Fruit fly (Drosophila melanogaster): Measurements from ENCODE around the gene meigo.
A peak's percentile ranks its signal among the peaks of the same experiment; 100 is the strongest.

The meigo gene

dm6 chr3R:21111964-21112740, 25.9 kb upstream of the meigo start (continued):
- TF ChIP-seq Eip75B (GFP tag; optimal IDR thresholded peaks at IDR 0.05) (peak; percentile 49), CG8319 (GFP tag; optimal IDR thresholded peaks at IDR 0.05) (no peak), topi (GFP tag; optimal IDR thresholded peaks at IDR 0.05) (peak; percentile 52), Ets21C (GFP tag; optimal IDR thresholded peaks at IDR 0.05) (no peak), vri (GFP tag; optimal IDR thresholded peaks at IDR 0.05) (no peak), fd85E (GFP tag; optimal IDR thresholded peaks at IDR 0.05) (no peak), OdsH (GFP tag; optimal IDR thresholded peaks at IDR 0.05) (peak; percentile 47), CG6163 (GFP tag; IDR thresholded peaks at IDR 0.05) (0 out of 3 replicates have a peak, but pooled peaks have one; percentile 25), achi (GFP tag; optimal IDR thresholded peaks at IDR 0.05) (peak; percentile 39), CG6854 (GFP tag; optimal IDR thresholded peaks at IDR 0.05) (no peak), CG34406 (GFP tag; optimal IDR thresholded peaks at IDR 0.05) (peak; percentile 47), CG31627 (GFP tag; optimal IDR thresholded peaks at IDR 0.05) (peak; percentile 67), CG11294 (GFP tag; IDR thresholded peaks at IDR 0.05) (no peak), cyc (GFP tag; optimal IDR thresholded peaks at IDR 0.05) (peak; percentile 31)

DNA sequence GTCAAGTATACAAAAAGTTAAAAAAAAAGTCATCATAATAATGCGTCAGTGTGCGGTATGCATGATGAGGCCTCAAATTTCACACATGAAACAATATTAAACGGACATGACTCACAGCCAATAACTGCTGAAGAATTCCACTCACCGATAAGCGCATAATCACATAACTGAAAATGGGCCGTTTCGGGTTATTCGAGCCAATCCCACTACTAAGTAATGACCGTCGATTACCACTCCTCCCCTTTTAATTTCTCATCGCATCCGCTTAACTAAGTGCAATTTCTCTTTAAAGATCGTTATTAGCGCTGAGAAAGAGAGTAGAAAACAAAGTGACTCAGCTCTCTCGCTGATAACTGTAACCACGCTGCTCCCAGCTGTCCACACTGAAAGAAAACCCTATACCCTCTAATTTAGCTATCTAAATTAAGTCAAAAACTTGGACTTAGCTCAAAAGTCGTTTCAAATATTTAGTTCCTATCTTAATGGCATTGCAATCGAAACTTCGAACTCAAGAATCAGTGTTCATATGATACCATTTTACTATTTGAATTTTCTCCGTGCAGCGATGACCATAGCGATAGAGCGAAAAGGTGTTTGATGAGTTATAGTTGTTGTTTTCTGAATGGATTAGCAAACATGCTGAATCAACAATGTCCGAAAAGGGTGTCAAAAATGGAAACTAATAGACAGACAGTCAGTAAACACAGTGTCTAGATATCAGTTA, 25.2 kb upstream of the meigo start:
- TF ChIP-seq CG16779 (tag; optimal IDR thresholded peaks at IDR 0.05): no peak
- peak; percentile 62; the same call in 1 of the 2 replicates for TF ChIP-seq CG11294 (GFP tag; IDR thresholded peaks at IDR 0.05)
- TF ChIP-seq CG34406 (GFP tag; optimal IDR thresholded peaks at IDR 0.05): peak; percentile 64
- TF ChIP-seq Sox15 (GFP tag; optimal IDR thresholded peaks at IDR 0.05): peak; percentile 51
- no peak for TF ChIP-seq Sox102F (GFP tag; optimal IDR thresholded peaks at IDR 0.05)
- peak; percentile 58 for TF ChIP-seq CG11762 (GFP tag; optimal IDR thresholded peaks at IDR 0.05; ENCODE audit: insufficient read depth)
- peak; percentile 64 for TF ChIP-seq Lpt (GFP tag; optimal IDR thresholded peaks at IDR 0.05)
- peak; percentile 90 for TF ChIP-seq CG8119 (GFP tag; IDR thresholded peaks at IDR 0.05)
- TF ChIP-seq CG4318 (GFP tag; optimal IDR thresholded peaks at IDR 0.05): no peak
- peak; percentile 65 for TF ChIP-seq Ets96B (tag; optimal IDR thresholded peaks at IDR 0.05)
- peak; percentile 25 for TF ChIP-seq dsx (GFP tag; optimal IDR thresholded peaks at IDR 0.05; ENCODE audit: poor library complexity, severe bottlenecking)
- TF ChIP-seq dac (GFP tag; optimal IDR thresholded peaks at IDR 0.05): peak; percentile 52
- peak; percentile 70 for TF ChIP-seq Hr39 (GFP tag; optimal IDR thresholded peaks at IDR 0.05)
- TF ChIP-seq esn (GFP tag; optimal IDR thresholded peaks at IDR 0.05): peak; percentile 70
- no peak for TF ChIP-seq CG6854 (GFP tag; optimal IDR thresholded peaks at IDR 0.05)
- TF ChIP-seq svp (GFP tag): peak; percentile 81
- TF ChIP-seq OdsH (GFP tag; optimal IDR thresholded peaks at IDR 0.05): peak; percentile 83
- TF ChIP-seq CG7368 (GFP tag; optimal IDR thresholded peaks at IDR 0.05): peak; percentile 52
- TF ChIP-seq Hr4 (GFP tag; optimal IDR thresholded peaks at IDR 0.05): peak; percentile 91
- TF ChIP-seq salr (GFP tag; optimal IDR thresholded peaks at IDR 0.05): peak; percentile 51 to 66
- TF ChIP-seq CG11902 (GFP tag; optimal IDR thresholded peaks at IDR 0.05): peak; percentile 25
- peak; percentile 50 for TF ChIP-seq CG10631 (GFP tag; optimal IDR thresholded peaks at IDR 0.05)
- peak; percentile 57 for TF ChIP-seq CG1621 (tag; optimal IDR thresholded peaks at IDR 0.05)
- TF ChIP-seq CG6276 (GFP tag; optimal IDR thresholded peaks at IDR 0.05): no peak
- peak; percentile 76 for TF ChIP-seq Eip75B (GFP tag; optimal IDR thresholded peaks at IDR 0.05)
- peak; percentile 95 for TF ChIP-seq Eip78C (GFP tag)
- TF ChIP-seq Blimp-1 (GFP tag; optimal IDR thresholded peaks at IDR 0.05): no peak
- no peak for TF ChIP-seq CG3919 (GFP tag; optimal IDR thresholded peaks at IDR 0.05)
- no peak for TF ChIP-seq ss (GFP tag; optimal IDR thresholded peaks at IDR 0.05)
- TF ChIP-seq pdm3 (GFP tag; optimal IDR thresholded peaks at IDR 0.05): no peak
- peak; percentile 53 for TF ChIP-seq topi (GFP tag; optimal IDR thresholded peaks at IDR 0.05)
- TF ChIP-seq vri (GFP tag; optimal IDR thresholded peaks at IDR 0.05): peak; percentile 67
- TF ChIP-seq CG10669 (GFP tag; optimal IDR thresholded peaks at IDR 0.05): no peak
- peak; percentile 66 for TF ChIP-seq CG6792 (GFP tag; optimal IDR thresholded peaks at IDR 0.05)
- peak; percentile 50 for TF ChIP-seq CG31627 (GFP tag; optimal IDR thresholded peaks at IDR 0.05)
- no peak for TF ChIP-seq CG6808 (GFP tag; optimal IDR thresholded peaks at IDR 0.05)
- TF ChIP-seq fd59A (GFP tag; optimal IDR thresholded peaks at IDR 0.05): peak; percentile 6
- peak; percentile 63 for TF ChIP-seq lz (GFP tag; optimal IDR thresholded peaks at IDR 0.05)
- TF ChIP-seq fkh (GFP tag; optimal IDR thresholded peaks at IDR 0.05): peak; percentile 96
- peak; percentile 84 for TF ChIP-seq CG32006 (GFP tag; optimal IDR thresholded peaks at IDR 0.05)

All from whole organism, prepupa.